Fruit fly (Drosophila melanogaster) whole organism, embryonic: Measurements from ENCODE around the gene rols.

ENCODE experiments used
- Abd-B ChIP-seq: fragments of 200-800 bp; sonication (Bioruptor generic); optimal IDR thresholded peaks from 2 replicates; lab custom pipeline; 2018; ENCODE audit warnings: missing biosample characterization, mild to moderate bottlenecking, missing genetic modification characterization, moderate library complexity
- Ada2b ChIP-seq: fragments of 200-800 bp; sonication (Bioruptor generic); IDR thresholded peaks from 2 replicates; pipeline ENCODE4 v1.3.6; 2022; ENCODE audit warnings: missing biosample characterization, missing genetic modification characterization
- Asciz ChIP-seq: fragments of 200-800 bp; sonication (Bioruptor generic); optimal IDR thresholded peaks from 2 replicates; lab custom pipeline; 2017; ENCODE audit warnings: missing biosample characterization, mild to moderate bottlenecking, missing genetic modification characterization, missing genetic modification reagents
- Atf6 ChIP-seq: fragments of 200-800 bp; sonication (Bioruptor generic); IDR thresholded peaks from 2 replicates; pipeline ENCODE4 v1.3.6; 2022; ENCODE audit warnings: missing biosample characterization, missing genetic modification characterization
- CG10147 ChIP-seq: fragments of 200-800 bp; sonication (Bioruptor generic); optimal IDR thresholded peaks from 2 replicates; lab custom pipeline; 2019; ENCODE audit warnings: missing biosample characterization, mild to moderate bottlenecking, missing genetic modification characterization, moderate library complexity
- CG11560 ChIP-seq: fragments of 200-800 bp; sonication (Bioruptor generic); IDR thresholded peaks from 3 replicates; pipeline ENCODE4 v1.3.6; 2022; ENCODE audit warnings: missing biosample characterization, missing genetic modification characterization
- CG11723 ChIP-seq: fragments of 200-800 bp; sonication (Bioruptor generic); optimal IDR thresholded peaks from 2 replicates; lab custom pipeline; 2017; ENCODE audit warnings: missing biosample characterization, mild to moderate bottlenecking, missing genetic modification characterization
- CG12219 ChIP-seq: fragments of 200-800 bp; sonication (Bioruptor generic); optimal IDR thresholded peaks from 3 replicates; lab custom pipeline; 2018; ENCODE audit warnings: missing biosample characterization, mild to moderate bottlenecking, missing genetic modification characterization
- CG12659 ChIP-seq: fragments of 200-800 bp; sonication (Bioruptor generic); optimal IDR thresholded peaks from 3 replicates; lab custom pipeline; 2017; ENCODE audit warnings: mild to moderate bottlenecking, missing biosample characterization, missing genetic modification reagents, missing genetic modification characterization
- CG14667 ChIP-seq: fragments of 200-800 bp; sonication (Bioruptor generic); IDR thresholded peaks from 2 replicates; pipeline ENCODE4 v1.3.6; 2022; ENCODE audit warnings: missing biosample characterization, missing genetic modification characterization
- CG15514 ChIP-seq: fragments of 200-800 bp; sonication (Bioruptor generic); optimal IDR thresholded peaks from 3 replicates; lab custom pipeline; 2017; ENCODE audit warnings: missing biosample characterization, missing genetic modification characterization, mild to moderate bottlenecking, moderate library complexity, missing genetic modification reagents
- CG17568 ChIP-seq: fragments of 200-800 bp; sonication (Bioruptor generic); optimal IDR thresholded peaks from 2 replicates; lab custom pipeline; 2018; ENCODE audit warnings: missing biosample characterization, mild to moderate bottlenecking, missing genetic modification characterization, moderate library complexity
- CG17612 ChIP-seq: fragments of 200-800 bp; sonication (Bioruptor generic); IDR thresholded peaks from 2 replicates; pipeline ENCODE4 v1.3.6; 2022; ENCODE audit warnings: missing biosample characterization, missing genetic modification characterization
- CG17802 ChIP-seq: fragments of 200-800 bp; sonication (Bioruptor generic); optimal IDR thresholded peaks from 2 replicates; lab custom pipeline; 2018; ENCODE audit warnings: missing biosample characterization, mild to moderate bottlenecking, missing genetic modification characterization, moderate library complexity
- CG30020 ChIP-seq: fragments of 200-800 bp; optimal IDR thresholded peaks from 2 replicates; lab custom pipeline; 2019; ENCODE audit warnings: missing biosample characterization, mild to moderate bottlenecking, missing genetic modification characterization, moderate library complexity
- CG3847 ChIP-seq: fragments of 200-800 bp; sonication (Bioruptor generic); IDR thresholded peaks from 2 replicates; pipeline ENCODE4 v1.3.6; 2022; ENCODE audit warnings: missing biosample characterization, missing genetic modification characterization
- CG43689 ChIP-seq: fragments of 200-800 bp; sonication (Bioruptor generic); IDR thresholded peaks from 2 replicates; pipeline ENCODE4 v1.3.6; 2022; ENCODE audit warnings: missing biosample characterization, missing genetic modification characterization
- CG4820 ChIP-seq: fragments of 200-800 bp; sonication (Bioruptor generic); optimal IDR thresholded peaks from 3 replicates; lab custom pipeline; 2016; ENCODE audit warnings: missing biosample characterization, missing genetic modification characterization
- CG5953 ChIP-seq: fragments of 200-800 bp; sonication (Bioruptor generic); IDR thresholded peaks from 2 replicates; pipeline ENCODE4 v1.3.6; 2022; ENCODE audit warnings: missing biosample characterization, missing genetic modification characterization
- CG6175 ChIP-seq: fragments of 200-800 bp; sonication (Bioruptor generic); IDR thresholded peaks from 3 replicates; pipeline ENCODE4 v1.3.6; 2022; ENCODE audit warnings: missing biosample characterization, missing genetic modification characterization
- CG9817 ChIP-seq: fragments of 200-800 bp; sonication (Bioruptor generic); optimal IDR thresholded peaks from 2 replicates; lab custom pipeline; 2018; ENCODE audit warnings: missing biosample characterization, mild to moderate bottlenecking, missing genetic modification characterization, moderate library complexity
- CkIIα-i1 ChIP-seq: fragments of 200-800 bp; sonication (Bioruptor generic); IDR thresholded peaks from 2 replicates; pipeline ENCODE4 v1.3.6; 2022; ENCODE audit warnings: missing biosample characterization, missing genetic modification characterization
- Drgx ChIP-seq: fragments of 200-800 bp; sonication (Bioruptor generic); IDR thresholded peaks from 2 replicates; pipeline ENCODE4 v1.3.6; 2022; ENCODE audit warnings: missing biosample characterization, missing genetic modification characterization
- Ets97D ChIP-seq: fragments of 200-800 bp; sonication (Bioruptor generic); optimal IDR thresholded peaks from 3 replicates; lab custom pipeline; 2016; ENCODE audit warnings: missing biosample characterization, missing genetic modification characterization
- Fer3 ChIP-seq: fragments of 200-800 bp; sonication (Bioruptor generic); optimal IDR thresholded peaks from 2 replicates; lab custom pipeline; 2018; ENCODE audit warnings: missing biosample characterization, mild to moderate bottlenecking, missing genetic modification characterization, moderate library complexity
- GATAe ChIP-seq: fragments of 200-800 bp; sonication (Bioruptor generic); conservative IDR thresholded peaks from 2 replicates; pipeline ENCODE4 v1.3.6; 2022; ENCODE audit warnings: missing biosample characterization, missing genetic modification characterization
- Hey ChIP-seq: fragments of 200-800 bp; sonication (Bioruptor generic); optimal IDR thresholded peaks from 3 replicates; lab custom pipeline; 2018; ENCODE audit warnings: missing biosample characterization, mild to moderate bottlenecking, missing genetic modification characterization
- Hr3 ChIP-seq: fragments of 200-800 bp; sonication (Bioruptor generic); optimal IDR thresholded peaks from 3 replicates; lab custom pipeline; 2016; ENCODE audit warnings: missing biosample characterization, missing genetic modification characterization
- Lim3 ChIP-seq: fragments of 200-800 bp; sonication (Bioruptor generic); IDR thresholded peaks from 2 replicates; pipeline ENCODE4 v1.3.6; 2022; ENCODE audit warnings: missing biosample characterization, missing genetic modification characterization
- Spps ChIP-seq: fragments of 200-800 bp; sonication (Bioruptor generic); optimal IDR thresholded peaks from 2 replicates; lab custom pipeline; 2018; ENCODE audit warnings: missing biosample characterization, mild to moderate bottlenecking, missing genetic modification characterization
- Vsx1 ChIP-seq: fragments of 200-800 bp; sonication (Bioruptor generic); optimal IDR thresholded peaks from 2 replicates; lab custom pipeline; 2017; ENCODE audit warnings: missing biosample characterization, mild to moderate bottlenecking, missing genetic modification characterization, missing genetic modification reagents
- amos ChIP-seq: fragments of 200-800 bp; sonication (Bioruptor generic); IDR thresholded peaks from 2 replicates; pipeline ENCODE4 v1.3.6; 2022; ENCODE audit warnings: missing biosample characterization, missing genetic modification characterization; ENCODE audit not compliant: partially characterized antibody
- bbx ChIP-seq: fragments of 200-800 bp; sonication (Bioruptor generic); IDR thresholded peaks from 2 replicates; pipeline ENCODE4 v1.3.6; 2022; ENCODE audit warnings: missing biosample characterization, missing genetic modification characterization; ENCODE audit not compliant: partially characterized antibody
- chif ChIP-seq, 2 experiments: fragments of 200-800 bp; sonication (Bioruptor generic); optimal IDR thresholded peaks; 3 replicates each; lab custom pipeline; 2016; ENCODE audit warnings: missing biosample characterization in 2 of 2, missing genetic modification characterization in 2 of 2
- croc ChIP-seq: fragments of 200-800 bp; sonication (Bioruptor generic); conservative IDR thresholded peaks from 3 replicates; pipeline ENCODE4 v1.3.6; 2022; ENCODE audit warnings: missing biosample characterization, missing genetic modification characterization
- gce ChIP-seq: fragments of 200-800 bp; sonication (Bioruptor generic); IDR thresholded peaks from 3 replicates; pipeline ENCODE4 v1.3.6; 2022; ENCODE audit warnings: missing biosample characterization, missing genetic modification characterization
- grau ChIP-seq: fragments of 200-800 bp; optimal IDR thresholded peaks from 3 replicates; lab custom pipeline; 2019; ENCODE audit warnings: missing biosample characterization, mild to moderate bottlenecking, missing genetic modification characterization, moderate library complexity
- gsb-n ChIP-seq: fragments of 200-800 bp; sonication (Bioruptor generic); optimal IDR thresholded peaks from 3 replicates; lab custom pipeline; 2018; ENCODE audit warnings: missing biosample characterization, mild to moderate bottlenecking, missing genetic modification characterization
- ind ChIP-seq: fragments of 200-800 bp; sonication (Bioruptor generic); optimal IDR thresholded peaks from 3 replicates; lab custom pipeline; 2016; ENCODE audit warnings: missing biosample characterization, missing genetic modification characterization
- mld ChIP-seq: fragments of 200-800 bp; sonication (Bioruptor generic); IDR thresholded peaks from 3 replicates; pipeline ENCODE4 v1.3.6; 2022; ENCODE audit warnings: missing biosample characterization, missing genetic modification characterization; ENCODE audit not compliant: partially characterized antibody
- odd ChIP-seq: fragments of 200-800 bp; sonication (Bioruptor generic); optimal IDR thresholded peaks from 2 replicates; lab custom pipeline; 2017; ENCODE audit warnings: missing biosample characterization, mild to moderate bottlenecking, missing genetic modification characterization
- prd ChIP-seq, 3 experiments: fragments of >200 bp in 2 of 3; fragments of 200-800 bp in 1 of 3; sonication (Bioruptor generic) in 1 of 3; optimal IDR thresholded peaks in 2 of 3; IDR thresholded peaks in 1 of 3; 2 replicates in 2 of 3; 3 replicates in 1 of 3; pipeline versions ENCODE4 v1.3.6 to Lab custom; 2017 to 2022; ENCODE audit warnings: missing biosample characterization in 1 of 3, missing genetic modification characterization in 1 of 3
- psq ChIP-seq: fragments of 200-800 bp; sonication (Bioruptor generic); optimal IDR thresholded peaks from 2 replicates; lab custom pipeline; 2017; ENCODE audit warnings: missing biosample characterization, missing genetic modification characterization
- pum ChIP-seq: fragments of 200-800 bp; sonication (Bioruptor generic); optimal IDR thresholded peaks from 2 replicates; lab custom pipeline; 2016; ENCODE audit warnings: missing biosample characterization, missing genetic modification characterization
- row ChIP-seq: fragments of 200-800 bp; sonication (Bioruptor generic); IDR thresholded peaks from 3 replicates; pipeline ENCODE4 v1.3.6; 2022; ENCODE audit warnings: missing biosample characterization, missing genetic modification characterization
- sd ChIP-seq: fragments of 200-800 bp; sonication (Bioruptor generic); optimal IDR thresholded peaks from 3 replicates; lab custom pipeline; 2018; ENCODE audit warnings: missing biosample characterization, mild to moderate bottlenecking, missing genetic modification characterization, moderate library complexity
- sim ChIP-seq: fragments of 200-800 bp; sonication (Bioruptor generic); IDR thresholded peaks from 2 replicates; pipeline ENCODE4 v1.3.6; 2022; ENCODE audit warnings: missing biosample characterization, missing genetic modification characterization
- sob ChIP-seq: fragments of 200-800 bp; sonication (Bioruptor generic); IDR thresholded peaks from 2 replicates; pipeline ENCODE4 v1.3.6; 2022; ENCODE audit warnings: missing biosample characterization, missing genetic modification characterization
- stc ChIP-seq: fragments of 200-800 bp; sonication (Bioruptor generic); IDR thresholded peaks from 2 replicates; pipeline ENCODE4 v1.3.6; 2022; ENCODE audit warnings: missing biosample characterization, missing genetic modification characterization
- trem ChIP-seq: fragments of 200-800 bp; optimal IDR thresholded peaks from 3 replicates; lab custom pipeline; 2019; ENCODE audit warnings: missing biosample characterization, mild to moderate bottlenecking, missing genetic modification characterization, moderate library complexity
- zen ChIP-seq: fragments of 200-800 bp; sonication (Bioruptor generic); optimal IDR thresholded peaks from 3 replicates; lab custom pipeline; 2018; ENCODE audit warnings: missing biosample characterization, mild to moderate bottlenecking, missing genetic modification characterization, moderate library complexity

rols gene

DNA sequence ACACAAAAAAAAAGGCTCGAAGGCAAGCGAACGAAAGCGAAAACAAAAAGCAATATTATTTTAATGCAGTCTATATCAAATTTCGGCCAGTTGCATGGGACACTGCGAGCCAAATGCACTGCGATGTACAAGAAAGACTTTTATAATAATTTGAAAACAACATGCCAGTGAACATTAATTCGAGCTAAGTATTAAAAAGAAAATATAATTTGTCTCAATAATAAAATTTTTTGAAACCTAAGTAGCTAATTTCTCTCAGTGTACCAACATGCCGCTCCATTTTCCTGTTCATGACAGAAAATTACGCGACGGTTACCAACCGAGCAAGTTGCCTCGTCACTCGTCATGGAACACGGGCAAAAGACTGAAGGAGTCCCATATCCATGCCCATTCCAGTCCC, 12.7 kb upstream of the rols start (continued):
- peak; percentile 3 for TF ChIP-seq Spps
- no peak for TF ChIP-seq amos (GFP tag; lab: Robert Waterston, UW)
- TF ChIP-seq mld (GFP tag; lab: Robert Waterston, UW): no peak
- peak; percentile 6 for TF ChIP-seq CG12219 (GFP tag; lab: Kevin White, UChicago)
- TF ChIP-seq pum (GFP tag; lab: Kevin White, UChicago): peak; percentile 49
- no peak for TF ChIP-seq Hey
- TF ChIP-seq chif (GFP tag; optimal IDR thresholded peaks at IDR 0.05; lab: Kevin White, UChicago): peak in 1 of 2 experiments; percentile 64
- peak; percentile 41 for TF ChIP-seq Asciz
- peak; percentile 22 for TF ChIP-seq CG17802
- TF ChIP-seq Abd-B (GFP tag; lab: Kevin White, UChicago): peak; percentile 25
- no peak for TF ChIP-seq CG30020 (tag; lab: Kevin White, UChicago)
- peak; percentile 61 for TF ChIP-seq Hr3 (GFP tag; lab: Kevin White, UChicago)
- TF ChIP-seq odd (GFP tag; lab: Kevin White, UChicago): peak; percentile 29
- no peak for TF ChIP-seq Vsx1
- peak; percentile 33 for TF ChIP-seq CG11723 (GFP tag; lab: Kevin White, UChicago)
- TF ChIP-seq CG9817 (tag; lab: Kevin White, UChicago): no peak
- 0 out of 2 replicates have a peak, but pooled peaks have one; percentile 12 for TF ChIP-seq CG14667
- TF ChIP-seq ind: peak; percentile 31
- peak; percentile 76 for TF ChIP-seq zen (tag; lab: Kevin White, UChicago)
- TF ChIP-seq GATAe (GFP tag; lab: Robert Waterston, UW): no peak
- no peak for TF ChIP-seq CG6175 (GFP tag; lab: Robert Waterston, UW)
- peak; percentile 52; the same call in 2 of the 3 replicates for TF ChIP-seq croc
- peak; percentile 50 for TF ChIP-seq CG12659 (GFP tag; lab: Kevin White, UChicago)
- no peak for TF ChIP-seq stc (GFP tag; lab: Robert Waterston, UW)
- no peak for TF ChIP-seq CG15514 (GFP tag; lab: Kevin White, UChicago)
- peak; percentile 48; the same call in 1 of the 2 replicates for TF ChIP-seq Ada2b (GFP tag; lab: Robert Waterston, UW)
- 0 out of 3 replicates have a peak, but pooled peaks have one; percentile 39 for TF ChIP-seq gce (GFP tag; lab: Robert Waterston, UW)
- TF ChIP-seq sim (GFP tag; lab: Robert Waterston, UW): 0 out of 2 replicates have a peak, but pooled peaks have one; percentile 44
- no peak for TF ChIP-seq CkIIα-i1 (GFP tag; lab: Robert Waterston, UW)
- peak; percentile 60; the same call in 1 of the 2 replicates for TF ChIP-seq CG5953

DNA sequence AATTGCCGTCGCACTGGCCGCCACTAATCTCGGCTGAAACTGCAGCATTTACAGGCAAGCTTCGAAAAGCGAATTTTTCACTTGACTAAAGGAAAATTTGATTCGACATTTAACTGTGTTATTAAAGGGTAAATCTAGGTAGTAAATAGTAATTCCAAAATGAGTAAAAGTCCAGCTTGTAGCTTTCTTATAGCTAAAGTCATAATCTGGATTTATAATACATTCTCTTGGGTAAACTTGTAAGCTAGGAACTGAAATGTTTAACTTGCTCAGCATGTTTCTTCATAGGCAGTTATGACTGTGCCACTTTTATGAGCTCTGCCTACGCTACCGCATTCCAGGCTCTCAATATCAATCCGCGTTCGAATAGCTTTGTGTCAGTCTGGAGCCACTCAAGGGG, 11.7 kb upstream of the rols start:
- TF ChIP-seq Fer3 (tag; lab: Kevin White, UChicago) (no peak), Ets97D (GFP tag; lab: Kevin White, UChicago) (no peak), sd (tag; lab: Kevin White, UChicago) (peak; percentile 39), gsb-n (tag; lab: Kevin White, UChicago) (no peak), psq (no peak), CG17612 (no peak), Atf6 (0 out of 2 replicates have a peak, but pooled peaks have one; percentile 26), bbx (GFP tag; lab: Robert Waterston, UW) (no peak), CG17568 (no peak), grau (tag; lab: Kevin White, UChicago) (peak; percentile 65), Ada2b (GFP tag; lab: Robert Waterston, UW) (no peak), row (GFP tag; lab: Robert Waterston, UW) (0 out of 3 replicates have a peak, but pooled peaks have one; percentile 15), Drgx (GFP tag; lab: Robert Waterston, UW) (peak; percentile 54), CG43689 (GFP tag; lab: Robert Waterston, UW) (no peak), CG10147 (GFP tag; lab: Kevin White, UChicago) (no peak), trem (tag; lab: Kevin White, UChicago) (no peak), CG4820 (no peak), Lim3 (GFP tag; lab: Robert Waterston, UW) (no peak), prd (optimal IDR thresholded peaks at IDR 0.05; lab: Kevin White, UChicago) (no peak), prd (GFP tag; IDR thresholded peaks at IDR 0.05; lab: Robert Waterston, UW) (0 out of 3 replicates have a peak, but pooled peaks have one; percentile 18), sob (no peak), CG3847 (no peak), CG11560 (no peak)
